Worm (Caenorhabditis elegans): ENCODE results near the gene osm-10.

osm-10 gene

ce11 chrIII:7273718-7274117 is 30.6 kb downstream of the osm-10 start (continued):
- no peak for TF ChIP-seq nhr-111 (GFP tag; optimal IDR thresholded peaks at IDR 0.05)
- 0 out of 2 replicates have a peak, but pooled peaks have one; percentile 35 for TF ChIP-seq dmd-6 (GFP tag; IDR thresholded peaks at IDR 0.05)
- TF ChIP-seq dpl-1 (GFP tag; optimal IDR thresholded peaks at IDR 0.05), result no peak
- no peak for TF ChIP-seq Y75B8A.6 (GFP tag; IDR thresholded peaks at IDR 0.05)
- no peak for TF ChIP-seq spr-1 (tag; optimal IDR thresholded peaks at IDR 0.05)
- TF ChIP-seq daf-12 (tag; optimal IDR thresholded peaks at IDR 0.05), result no peak
- no peak for TF ChIP-seq set-16 (GFP tag; IDR thresholded peaks at IDR 0.05)

DNA sequence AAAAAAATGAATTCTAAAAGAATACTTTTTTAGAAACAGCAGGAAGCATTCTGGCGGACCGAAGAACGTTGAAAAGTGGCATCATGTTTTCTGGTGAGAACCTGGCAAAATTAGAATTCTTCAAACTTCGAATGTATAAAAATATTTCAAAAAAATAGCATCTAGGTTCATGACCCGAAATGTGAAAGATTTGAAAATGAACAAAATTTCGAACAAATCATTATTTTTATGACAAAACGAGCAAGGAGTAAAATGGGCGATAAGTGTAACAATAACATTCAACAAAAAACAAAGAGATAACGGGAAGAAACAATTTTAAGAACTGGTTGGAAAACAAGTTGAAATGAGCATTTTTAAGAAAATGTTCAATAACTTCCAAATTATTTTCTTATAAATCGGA is 32.2 kb downstream of the osm-10 start, which contains the start of gene psd-1:
Gene psd-1 (minus strand): TSS at position 101 of the 400 bp plus-strand sequence.
- TF ChIP-seq mes-2 (tag; optimal IDR thresholded peaks at IDR 0.05; ENCODE audit: poor library complexity, severe bottlenecking) (no peak), mxl-3 (GFP tag; optimal IDR thresholded peaks at IDR 0.05) (no peak), zip-11 (GFP tag; IDR thresholded peaks at IDR 0.05) (no peak), daf-12 (tag; optimal IDR thresholded peaks at IDR 0.05) (no peak), T20F7.1 (GFP tag; optimal IDR thresholded peaks at IDR 0.05) (no peak), lin-15B (tag; optimal IDR thresholded peaks at IDR 0.05) (no peak), zag-1 (tag; optimal IDR thresholded peaks at IDR 0.05) (no peak), duxl-1 (tag; optimal IDR thresholded peaks at IDR 0.05; ENCODE audit: poor library complexity) (no peak), daf-19 (GFP tag; conservative IDR thresholded peaks at IDR 0.05) (no peak), sdz-12 (GFP tag; optimal IDR thresholded peaks at IDR 0.05) (no peak), unc-130 (GFP tag; optimal IDR thresholded peaks at IDR 0.05) (no peak), ceh-20 (GFP tag; IDR thresholded peaks at IDR 0.05) (no peak), lir-3 (tag; optimal IDR thresholded peaks at IDR 0.05) (no peak), snpc-1.2 (GFP tag; IDR thresholded peaks at IDR 0.05) (no peak), dpl-1 (GFP tag; optimal IDR thresholded peaks at IDR 0.05) (no peak), F49E8.2 (tag; optimal IDR thresholded peaks at IDR 0.05; ENCODE audit: borderline replicate concordance) (no peak), dmd-6 (GFP tag; IDR thresholded peaks at IDR 0.05) (no peak), nhr-42 (GFP tag; IDR thresholded peaks at IDR 0.05) (no peak), nhr-25 (tag; optimal IDR thresholded peaks at IDR 0.05; ENCODE audit: borderline replicate concordance, insufficient read depth) (no peak), skn-1 (tag; optimal IDR thresholded peaks at IDR 0.05) (no peak)

DNA sequence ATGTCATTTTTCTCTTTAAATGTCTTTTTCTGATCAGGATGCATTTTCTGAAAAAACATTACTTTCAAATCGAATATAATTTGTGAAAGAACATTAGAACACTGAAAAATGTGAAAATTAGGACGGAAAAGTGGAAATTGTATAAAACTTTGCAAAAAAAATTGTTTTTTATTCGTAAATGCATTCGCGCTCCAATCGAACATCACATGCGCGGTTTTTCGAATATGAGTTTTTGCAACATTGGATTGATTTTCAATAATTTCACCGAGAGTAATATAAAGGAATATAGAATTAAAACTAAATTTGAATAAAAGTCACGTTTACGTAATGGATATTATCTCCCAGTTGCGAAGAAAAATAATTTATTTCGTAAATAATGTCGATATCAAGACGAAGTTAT is 34.1 kb downstream of the osm-10 start, which contains the start of the genes spot-1 and B0361.11:
Gene spot-1 (minus strand): TSS at position 47 of the 400 bp plus-strand sequence.
Gene B0361.11 (plus strand): TSS at position 372 of the 400 bp plus-strand sequence.
- no peak for TF ChIP-seq dmd-9 (GFP tag; IDR thresholded peaks at IDR 0.05)
- peak; percentile 81 for TF ChIP-seq nhr-6 (tag; optimal IDR thresholded peaks at IDR 0.05)
- peak; percentile 3 for TF ChIP-seq zip-2 (tag; optimal IDR thresholded peaks at IDR 0.05)
- TF ChIP-seq mdt-29 (GFP tag; IDR thresholded peaks at IDR 0.05), result no peak
- no peak for TF ChIP-seq daf-16 (GFP tag; optimal IDR thresholded peaks at IDR 0.05)
- TF ChIP-seq daf-16 (tag; optimal IDR thresholded peaks at IDR 0.05), result peak; percentile 28
- TF ChIP-seq F49E8.2 (tag; optimal IDR thresholded peaks at IDR 0.05; ENCODE audit: borderline replicate concordance), result no peak
- TF ChIP-seq T20F7.1 (GFP tag; optimal IDR thresholded peaks at IDR 0.05), result peak; percentile 56
- no peak for TF ChIP-seq ceh-28 (tag; optimal IDR thresholded peaks at IDR 0.05)
- TF ChIP-seq lin-15B (tag; optimal IDR thresholded peaks at IDR 0.05), result no peak
- TF ChIP-seq dpl-1 (GFP tag; optimal IDR thresholded peaks at IDR 0.05), result peak; percentile 96
- TF ChIP-seq nhr-102 (tag; optimal IDR thresholded peaks at IDR 0.05), result no peak
- TF ChIP-seq hmg-1.1 (GFP tag; IDR thresholded peaks at IDR 0.05), result 0 out of 2 replicates have a peak, but pooled peaks have one; percentile 9
- peak in 1 of 2 experiments; percentile 30 for TF ChIP-seq unc-62 (GFP tag; optimal IDR thresholded peaks at IDR 0.05 in 1 of 2)
- no peak for TF ChIP-seq unc-62 (tag; optimal IDR thresholded peaks at IDR 0.05)
- TF ChIP-seq nhr-28 (tag; optimal IDR thresholded peaks at IDR 0.05), result peak; percentile 20
- peak; percentile 63 for TF ChIP-seq mes-2 (tag; optimal IDR thresholded peaks at IDR 0.05; ENCODE audit: poor library complexity, severe bottlenecking)
- no peak for TF ChIP-seq hlh-11 (tag; optimal IDR thresholded peaks at IDR 0.05)
- no peak for TF ChIP-seq ztf-11 (tag; optimal IDR thresholded peaks at IDR 0.05)
- TF ChIP-seq hlh-30 (tag; optimal IDR thresholded peaks at IDR 0.05; ENCODE audit: insufficient read depth), result peak; percentile 78
- no peak for TF ChIP-seq D1046.2 (GFP tag; IDR thresholded peaks at IDR 0.05)
- peak; percentile 23 for TF ChIP-seq nhr-77 (tag; optimal IDR thresholded peaks at IDR 0.05)
- TF ChIP-seq lsy-2 (tag; optimal IDR thresholded peaks at IDR 0.05), result peak in 1 of 2 experiments; percentile 78
- peak; percentile 93 for TF ChIP-seq lin-38 (GFP tag; IDR thresholded peaks at IDR 0.05)
- TF ChIP-seq dve-1 (tag; optimal IDR thresholded peaks at IDR 0.05; ENCODE audit: insufficient read depth), result peak; percentile 52
- TF ChIP-seq hif-1 (tag; optimal IDR thresholded peaks at IDR 0.05), result no peak
- TF ChIP-seq mep-1 (tag; optimal IDR thresholded peaks at IDR 0.05), result peak; percentile 33

Data from whole organism, L4 larva.